Worm (Caenorhabditis elegans) whole organism, L2 larva: ENCODE results near the gene wrt-4.

ENCODE experiments used
- ZK546.5 ChIP-seq: sonication (generic microtip); optimal IDR thresholded peaks from 2 replicates; lab custom pipeline; 2017; ENCODE audit warnings: missing biosample characterization, missing genetic modification characterization
- aly-2 ChIP-seq: fragments of 150-350 bp; optimal IDR thresholded peaks from 2 replicates; lab custom pipeline; 2014; ENCODE audit warnings: missing biosample characterization, missing genetic modification characterization
- ceh-82 ChIP-seq: fragments of 150-350 bp; optimal IDR thresholded peaks from 2 replicates; lab custom pipeline; 2014; ENCODE audit warnings: missing biosample characterization, missing genetic modification characterization
- lin-11 ChIP-seq: fragments of 150-350 bp; sonication (generic microtip); optimal IDR thresholded peaks from 2 replicates; lab custom pipeline; 2014; ENCODE audit warnings: missing biosample characterization, missing genetic modification characterization, inconsistent platforms, mixed read lengths
- mdl-1 ChIP-seq, 2 experiments: fragments of 150-350 bp in 1 of 2; sonication (generic microtip) in 1 of 2; optimal IDR thresholded peaks; 2 replicates each; lab custom pipeline; 2017; ENCODE audit warnings: missing biosample characterization in 2 of 2, missing genetic modification characterization in 2 of 2
- nhr-237 ChIP-seq: fragments of 150-350 bp; optimal IDR thresholded peaks from 2 replicates; lab custom pipeline; 2014; ENCODE audit warnings: missing biosample characterization, missing genetic modification characterization
- sem-4 ChIP-seq: fragments of 150-350 bp; optimal IDR thresholded peaks from 2 replicates; lab custom pipeline; 2014; ENCODE audit warnings: missing biosample characterization, missing genetic modification reagents, missing genetic modification characterization
- unc-62 ChIP-seq: fragments of 150-350 bp; optimal IDR thresholded peaks from 2 replicates; lab custom pipeline; 2014; ENCODE audit warnings: missing biosample characterization, missing genetic modification reagents, missing genetic modification characterization
- ztf-1 ChIP-seq: fragments of 200-800 bp; sonication (Bioruptor generic); conservative IDR thresholded peaks from 2 replicates; pipeline ENCODE4 v1.3.6; 2022; ENCODE audit warnings: missing genetic modification characterization, missing compliant biosample characterization
- ztf-11 ChIP-seq: sonication (generic microtip); optimal IDR thresholded peaks from 2 replicates; lab custom pipeline; 2017; ENCODE audit warnings: missing biosample characterization, missing genetic modification characterization

ce11 chrX:15716971-15717370, 40.1 kb downstream of the wrt-4 start:
- no peak for TF ChIP-seq ZK546.5 (tag; lab: Kevin White, UChicago)
- TF ChIP-seq mdl-1 (tag; optimal IDR thresholded peaks at IDR 0.05; lab: Kevin White, UChicago) = no peak
- no peak for TF ChIP-seq unc-62
- no peak for TF ChIP-seq sem-4 (tag; lab: Kevin White, UChicago)
- TF ChIP-seq nhr-237 (tag; lab: Kevin White, UChicago) = no peak
- no peak for TF ChIP-seq lin-11 (tag; lab: Kevin White, UChicago)
- no peak for TF ChIP-seq ztf-1 (GFP tag; lab: Robert Waterston, UW)
- TF ChIP-seq ztf-11 (tag; lab: Kevin White, UChicago) = no peak
- TF ChIP-seq aly-2 (tag; lab: Kevin White, UChicago) = no peak
- TF ChIP-seq ceh-82 (tag; lab: Kevin White, UChicago) = no peak
